Fruit fly (Drosophila melanogaster): ENCODE results near the gene CG15864.

The CG15864 gene

DNA sequence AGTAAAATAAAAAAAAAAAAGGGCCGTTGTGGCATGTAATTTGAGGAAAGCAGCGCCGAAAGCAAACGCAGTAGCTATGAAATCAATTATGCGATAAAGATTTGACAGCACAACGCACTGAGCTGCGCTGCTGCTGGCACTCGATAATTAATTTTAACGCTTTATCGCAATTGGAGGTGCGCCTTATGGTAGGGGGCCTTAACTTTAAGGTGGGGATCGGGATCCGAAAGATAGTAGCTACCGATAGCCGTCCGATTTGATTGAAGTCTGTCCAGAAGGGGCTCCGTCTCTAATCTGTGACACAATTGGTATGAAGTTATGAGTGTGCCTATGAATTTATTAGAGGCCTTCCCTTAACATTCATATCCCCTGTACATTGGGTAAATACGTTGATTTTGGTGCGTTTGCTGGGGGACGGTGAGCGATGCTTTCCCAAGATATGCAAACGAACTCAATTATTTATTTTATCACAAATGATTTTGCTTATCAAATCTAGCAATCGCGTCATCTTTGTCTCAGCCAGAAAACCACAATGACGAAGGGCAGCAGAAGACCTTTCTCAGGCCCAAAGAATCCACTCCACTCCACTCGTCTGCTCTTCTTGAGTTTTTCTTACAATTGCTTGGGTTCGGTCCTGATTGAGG, 39.7 kb upstream of the CG15864 start (continued):
- TF ChIP-seq CG6175 (GFP tag; IDR thresholded peaks at IDR 0.05) = 0 out of 3 replicates have a peak, but pooled peaks have one; percentile 7
- TF ChIP-seq Tbp (GFP tag; optimal IDR thresholded peaks at IDR 0.05) = no peak
- peak; percentile 88 for TF ChIP-seq GATAe (GFP tag; conservative IDR thresholded peaks at IDR 0.05)
- TF ChIP-seq HmgZ (tag; optimal IDR thresholded peaks at IDR 0.05) = no peak
- no peak for TF ChIP-seq CG1792 (GFP tag; optimal IDR thresholded peaks at IDR 0.05)
- TF ChIP-seq ken (GFP tag; IDR thresholded peaks at IDR 0.05) = no peak
- TF ChIP-seq CG33557 (GFP tag; optimal IDR thresholded peaks at IDR 0.05) = no peak
- no peak for TF ChIP-seq H15 (GFP tag; IDR thresholded peaks at IDR 0.05)
- TF ChIP-seq salm (tag; optimal IDR thresholded peaks at IDR 0.05) = peak; percentile 43
- no peak for TF ChIP-seq row (GFP tag; IDR thresholded peaks at IDR 0.05)
- TF ChIP-seq prd (optimal IDR thresholded peaks at IDR 0.05) = no peak
- no peak for TF ChIP-seq prd (GFP tag; IDR thresholded peaks at IDR 0.05)
- TF ChIP-seq Gug (GFP tag; IDR thresholded peaks at IDR 0.05) = no peak
- no peak for TF ChIP-seq wdn (GFP tag; IDR thresholded peaks at IDR 0.05)
- no peak for TF ChIP-seq gt (GFP tag; IDR thresholded peaks at IDR 0.05)
- TF ChIP-seq chinmo (GFP tag; IDR thresholded peaks at IDR 0.05; ENCODE audit: partially characterized antibody) = 0 out of 4 replicates have a peak, but pooled peaks have one; percentile 10
- no peak for TF ChIP-seq so (GFP tag; IDR thresholded peaks at IDR 0.05)
- no peak for TF ChIP-seq CG2120 (GFP tag; optimal IDR thresholded peaks at IDR 0.05)
- TF ChIP-seq mirr (GFP tag; optimal IDR thresholded peaks at IDR 0.05) = peak; percentile 96
- no peak for TF ChIP-seq jumu (GFP tag; optimal IDR thresholded peaks at IDR 0.05)
- TF ChIP-seq lmd (GFP tag; IDR thresholded peaks at IDR 0.05) = no peak
- no peak for TF ChIP-seq CG12391 (tag; optimal IDR thresholded peaks at IDR 0.05)
- TF ChIP-seq Six4 (GFP tag; optimal IDR thresholded peaks at IDR 0.05) = no peak
- peak; percentile 74 for TF ChIP-seq crol (GFP tag; IDR thresholded peaks at IDR 0.05)
- no peak for TF ChIP-seq scrt (GFP tag; optimal IDR thresholded peaks at IDR 0.05)
- TF ChIP-seq HLHmδ (GFP tag; optimal IDR thresholded peaks at IDR 0.05) = no peak
- TF ChIP-seq CG8944 (GFP tag; optimal IDR thresholded peaks at IDR 0.05) = no peak
- TF ChIP-seq CG34376 (GFP tag; optimal IDR thresholded peaks at IDR 0.05) = peak; percentile 61
- no peak for TF ChIP-seq pho (GFP tag; optimal IDR thresholded peaks at IDR 0.05)
- no peak for TF ChIP-seq trem (tag; optimal IDR thresholded peaks at IDR 0.05)
- TF ChIP-seq ro (GFP tag; IDR thresholded peaks at IDR 0.05) = no peak

DNA sequence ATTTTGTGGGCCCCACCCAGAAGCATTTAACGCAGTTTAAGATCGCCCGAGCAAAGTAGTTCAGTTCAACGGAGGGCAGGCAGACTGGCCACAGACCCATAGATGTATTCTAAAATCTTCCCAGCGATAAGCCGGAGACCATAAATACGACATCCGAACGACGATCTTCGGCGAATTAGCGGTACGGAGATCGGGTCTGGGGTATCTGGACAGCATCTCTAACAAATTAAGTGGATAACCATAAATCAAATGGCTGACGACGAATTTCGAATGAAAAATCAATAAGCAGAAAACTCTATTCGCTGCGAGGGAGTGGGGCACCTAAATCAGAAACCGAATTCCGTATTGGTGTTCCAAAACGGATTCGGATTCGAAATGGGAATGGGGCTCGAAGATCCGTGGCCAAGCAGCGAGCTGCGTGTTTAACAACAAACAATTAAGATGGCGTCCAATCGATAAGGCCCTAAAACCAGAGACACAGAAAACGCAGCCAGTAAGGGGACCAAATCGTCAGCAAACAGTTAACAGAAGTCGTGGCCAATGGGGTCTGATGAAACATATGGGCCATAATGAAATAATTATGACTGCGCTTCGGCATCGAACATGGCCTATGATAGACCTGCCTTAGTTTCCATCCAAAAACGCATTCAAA, 37.3 kb upstream of the CG15864 start:
- no peak for TF ChIP-seq Med (GFP tag)
- TF ChIP-seq esg (GFP tag; conservative IDR thresholded peaks at IDR 0.05) = no peak
- no peak for TF ChIP-seq p53 (GFP tag; optimal IDR thresholded peaks at IDR 0.05)
- no peak for TF ChIP-seq Ravus (GFP tag; IDR thresholded peaks at IDR 0.05)
- TF ChIP-seq dimm (GFP tag; IDR thresholded peaks at IDR 0.05) = no peak
- TF ChIP-seq CG5245 (GFP tag; optimal IDR thresholded peaks at IDR 0.05) = no peak
- TF ChIP-seq CG2129 (GFP tag; IDR thresholded peaks at IDR 0.05; ENCODE audit: partially characterized antibody) = no peak
- TF ChIP-seq CG3065 (GFP tag; optimal IDR thresholded peaks at IDR 0.05) = no peak
- TF ChIP-seq CG14441 (GFP tag; IDR thresholded peaks at IDR 0.05) = no peak
- TF ChIP-seq vvl (GFP tag; IDR thresholded peaks at IDR 0.05) = no peak
- no peak for TF ChIP-seq sna (GFP tag; IDR thresholded peaks at IDR 0.05; ENCODE audit: partially characterized antibody)
- peak; percentile 83 for TF ChIP-seq Nf-YB (GFP tag; optimal IDR thresholded peaks at IDR 0.05)
- no peak for TF ChIP-seq jumu (GFP tag; optimal IDR thresholded peaks at IDR 0.05)
- TF ChIP-seq CG10979 (tag; optimal IDR thresholded peaks at IDR 0.05) = no peak
- no peak for TF ChIP-seq tll (GFP tag; optimal IDR thresholded peaks at IDR 0.05)
- TF ChIP-seq CG10321 (GFP tag; IDR thresholded peaks at IDR 0.05) = no peak
- TF ChIP-seq Usf (GFP tag; optimal IDR thresholded peaks at IDR 0.05) = no peak
- no peak for TF ChIP-seq CG17328 (GFP tag; IDR thresholded peaks at IDR 0.05)
- TF ChIP-seq Nf-YC (tag; optimal IDR thresholded peaks at IDR 0.05) = peak; percentile 48
- TF ChIP-seq CG7963 (GFP tag; IDR thresholded peaks at IDR 0.05; ENCODE audit: partially characterized antibody) = no peak
- TF ChIP-seq CG31441 (GFP tag; IDR thresholded peaks at IDR 0.05) = no peak
- TF ChIP-seq CG13894 (tag; optimal IDR thresholded peaks at IDR 0.05) = peak; percentile 65
